Worm (Caenorhabditis elegans) whole organism, late embryonic: ENCODE results near the gene Y69E1A.1.

Experiments used
- ama-1 ChIP-seq: fragments of 150-350 bp; optimal IDR thresholded peaks from 2 replicates; lab custom pipeline; 2014
- ceh-34 ChIP-seq: sonication (generic microtip); optimal IDR thresholded peaks from 2 replicates; lab custom pipeline; 2016; ENCODE audit warnings: mild to moderate bottlenecking, missing genetic modification characterization, missing compliant biosample characterization
- fkh-10 ChIP-seq: fragments of 150-350 bp; optimal IDR thresholded peaks from 2 replicates; lab custom pipeline; 2014; ENCODE audit warnings: missing biosample characterization, missing genetic modification reagents, missing genetic modification characterization
- nhr-11 ChIP-seq: fragments of 150-350 bp; optimal IDR thresholded peaks from 2 replicates; lab custom pipeline; 2014; ENCODE audit warnings: missing biosample characterization, missing genetic modification characterization
- nhr-232 ChIP-seq: sonication (generic microtip); optimal IDR thresholded peaks from 2 replicates; lab custom pipeline; 2016; ENCODE audit warnings: missing genetic modification characterization, missing compliant biosample characterization
- pqm-1 ChIP-seq: sonication (generic microtip); optimal IDR thresholded peaks from 2 replicates; lab custom pipeline; 2016; ENCODE audit warnings: missing genetic modification characterization, missing compliant biosample characterization
- pros-1 ChIP-seq: fragments of 150-350 bp; optimal IDR thresholded peaks from 2 replicates; lab custom pipeline; 2014; ENCODE audit warnings: missing biosample characterization, missing genetic modification reagents, missing genetic modification characterization
- sox-2 ChIP-seq: fragments of 200-800 bp; sonication (Bioruptor generic); IDR thresholded peaks from 2 replicates; pipeline ENCODE4 v1.3.6; 2022; ENCODE audit warnings: missing genetic modification reagents, missing genetic modification characterization, missing compliant biosample characterization
- unc-86 ChIP-seq: sonication (generic microtip); optimal IDR thresholded peaks from 2 replicates; lab custom pipeline; 2016; ENCODE audit warnings: missing genetic modification characterization, missing compliant biosample characterization

- TF ChIP-seq fkh-10 (GFP tag; lab: Kevin White, UChicago) (no peak), nhr-232 (tag; lab: Kevin White, UChicago) (no peak), unc-86 (tag; lab: Kevin White, UChicago) (no peak), ama-1 (no peak), sox-2 (no peak), ceh-34 (tag; lab: Kevin White, UChicago) (no peak), nhr-11 (tag; lab: Kevin White, UChicago) (no peak), pros-1 (no peak), pqm-1 (no peak)
Observed at ce11 chrIV:10899091-10899490, 49.6 kb downstream of the Y69E1A.1 start, which contains the start of the genes F13E9.9 and F13E9.19.
